Worm (Caenorhabditis elegans) whole organism, L1 larva: ENCODE data around the gene gipc-1.

Experiments
- ama-1 ChIP-seq: fragments of 150-350 bp; optimal IDR thresholded peaks from 2 replicates; lab custom pipeline; 2014
- lin-15B ChIP-seq: fragments of 150-350 bp; sonication (generic microtip); optimal IDR thresholded peaks from 3 replicates; lab custom pipeline; 2014; ENCODE audit warnings: missing biosample characterization, missing genetic modification characterization
- nhr-11 ChIP-seq: fragments of 150-350 bp; optimal IDR thresholded peaks from 2 replicates; lab custom pipeline; 2014; ENCODE audit warnings: missing biosample characterization, missing genetic modification characterization
- nhr-20 ChIP-seq: sonication (generic microtip); optimal IDR thresholded peaks from 2 replicates; lab custom pipeline; 2016; ENCODE audit warnings: mild to moderate bottlenecking, missing genetic modification characterization, missing compliant biosample characterization
- nhr-237 ChIP-seq: fragments of 150-350 bp; optimal IDR thresholded peaks from 2 replicates; lab custom pipeline; 2014; ENCODE audit warnings: missing biosample characterization, missing genetic modification characterization
- nhr-76 ChIP-seq: sonication (generic microtip); optimal IDR thresholded peaks from 2 replicates; lab custom pipeline; 2017; ENCODE audit warnings: missing biosample characterization, missing genetic modification characterization
- nhr-90 ChIP-seq: sonication (generic microtip); optimal IDR thresholded peaks from 2 replicates; lab custom pipeline; 2016; ENCODE audit warnings: mild to moderate bottlenecking, missing genetic modification characterization, missing compliant biosample characterization; ENCODE audit not compliant: poor library complexity
- pqm-1 ChIP-seq: sonication (generic microtip); optimal IDR thresholded peaks from 3 replicates; lab custom pipeline; 2017; ENCODE audit warnings: missing biosample characterization, missing genetic modification characterization
- unc-62 ChIP-seq: fragments of 150-350 bp; optimal IDR thresholded peaks from 2 replicates; lab custom pipeline; 2014; ENCODE audit warnings: missing biosample characterization, missing genetic modification reagents, missing genetic modification characterization

DNA sequence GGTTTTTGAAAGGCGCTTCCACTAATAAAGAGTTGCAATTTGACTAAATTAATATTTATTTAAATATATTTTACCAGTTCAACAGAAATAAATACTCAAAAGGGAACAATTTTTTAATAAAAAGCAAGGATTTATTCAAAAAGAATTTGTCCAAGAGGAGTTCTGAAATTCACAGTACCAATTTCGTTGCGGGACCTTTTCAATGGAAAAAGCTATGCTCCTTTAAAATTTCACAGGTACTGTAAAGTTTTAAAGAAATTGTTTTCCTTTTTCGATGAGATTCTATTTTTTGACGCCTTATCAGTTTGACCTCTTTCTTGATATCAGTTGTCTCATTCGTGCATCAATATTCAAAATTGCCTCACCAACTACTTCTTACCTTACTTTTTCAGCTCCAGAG is 29.7 kb downstream of the gipc-1 start, which contains the start of gene tag-340:
- TF ChIP-seq nhr-11 (tag; lab: Kevin White, UChicago): no peak
- TF ChIP-seq pqm-1: no peak
- TF ChIP-seq lin-15B: no peak
- no peak for TF ChIP-seq ama-1 (lab: Kevin White, UChicago)
- TF ChIP-seq nhr-237: no peak
- TF ChIP-seq unc-62 (GFP tag; lab: Kevin White, UChicago): no peak
- no peak for TF ChIP-seq nhr-20 (tag; lab: Kevin White, UChicago)
- TF ChIP-seq nhr-90 (tag; lab: Kevin White, UChicago): no peak
- no peak for TF ChIP-seq nhr-76 (tag; lab: Kevin White, UChicago)
